Fruit fly (Drosophila melanogaster): ENCODE data around the gene ninaA.

dm6 chr2L:886743-887142 lies 9.6 kb downstream of the ninaA start:
- no peak for TF ChIP-seq CG8478 (optimal IDR thresholded peaks at IDR 0.05)
- TF ChIP-seq CTCF (optimal IDR thresholded peaks at IDR 0.05): no peak

Measured in S2 (cell line).